Worm (Caenorhabditis elegans) whole organism, dauer: ENCODE data around the gene spt-5.

Experiments used
- unc-62 ChIP-seq: sonication (generic microtip); optimal IDR thresholded peaks from 2 replicates; lab custom pipeline; 2017; ENCODE audit warnings: missing biosample characterization, missing genetic modification reagents, missing genetic modification characterization

The spt-5 gene

DNA sequence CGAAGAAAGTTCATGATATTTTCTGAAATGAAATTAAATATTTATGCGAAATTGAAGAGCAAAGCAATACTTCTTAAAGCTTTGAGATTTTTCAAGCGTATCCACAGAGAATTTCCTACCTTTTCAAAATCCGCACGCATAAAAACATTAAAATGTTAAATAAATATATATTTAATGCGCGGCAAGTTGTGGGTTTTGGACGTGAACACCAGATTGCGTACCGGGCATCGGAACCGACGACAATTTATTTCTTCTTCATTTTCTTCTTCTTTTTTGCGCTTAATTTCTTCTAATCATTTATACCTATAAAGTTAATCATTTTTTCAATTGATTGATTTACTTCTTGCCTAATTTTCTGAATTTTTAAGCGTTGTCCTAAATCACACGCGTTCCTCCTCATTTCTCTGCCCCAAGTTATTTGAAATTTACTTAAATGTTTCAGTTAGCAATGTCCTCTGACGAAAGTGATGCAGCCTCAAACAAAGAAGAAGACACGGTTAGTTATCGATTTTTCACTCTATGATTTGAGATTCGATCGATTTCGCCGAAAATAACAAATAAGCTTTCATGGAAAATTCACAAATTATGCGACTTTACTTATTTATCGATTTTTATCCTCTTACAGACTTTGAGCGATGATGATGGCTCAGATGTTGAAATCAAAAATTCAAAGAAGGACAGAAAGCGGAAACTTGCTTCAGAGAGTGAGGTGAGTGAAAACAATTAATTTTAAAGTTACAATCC is at the start of gene spt-5, which contains the start of gene bre-5:
TSS of gene spt-5 (plus strand) at position 443 of the 744 bp plus-strand sequence.
TSS of gene bre-5 (minus strand) at position 167 of the 744 bp plus-strand sequence.
- no peak for TF ChIP-seq unc-62 (GFP tag; lab: Kevin White, UChicago)

DNA sequence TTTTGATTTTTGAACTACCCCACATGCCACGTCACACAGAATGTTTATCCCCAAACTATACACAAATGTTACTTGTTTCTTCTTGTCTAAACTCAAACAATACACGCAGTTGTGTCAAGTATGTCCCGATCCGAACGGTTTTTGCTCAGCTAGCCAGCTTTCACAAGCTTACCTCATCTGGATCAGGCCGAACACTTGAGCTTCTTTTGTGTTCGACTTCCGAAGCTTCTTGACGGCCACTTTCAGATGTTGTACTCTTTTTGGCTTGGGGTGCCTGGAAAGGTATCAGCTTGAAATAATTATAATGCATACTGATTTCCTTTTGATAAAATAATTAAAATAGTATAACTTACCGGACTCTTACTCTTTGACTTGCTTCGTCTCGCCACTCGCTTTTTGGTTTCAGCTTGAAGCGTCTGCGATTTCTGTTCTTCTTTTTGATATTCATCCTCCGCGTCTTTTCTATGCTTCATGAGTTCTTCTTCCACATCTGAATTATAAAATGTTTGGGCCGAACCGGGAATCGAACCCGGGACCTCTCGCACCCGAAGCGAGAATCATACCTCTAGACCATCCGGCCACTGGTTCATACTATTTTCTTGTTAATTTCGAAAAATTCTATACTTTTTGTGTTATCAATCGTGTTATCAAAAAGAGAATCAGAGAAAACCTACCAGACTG is 46.1 kb upstream of the spt-5 start:
- TF ChIP-seq unc-62 (GFP tag; lab: Kevin White, UChicago) = no peak

DNA sequence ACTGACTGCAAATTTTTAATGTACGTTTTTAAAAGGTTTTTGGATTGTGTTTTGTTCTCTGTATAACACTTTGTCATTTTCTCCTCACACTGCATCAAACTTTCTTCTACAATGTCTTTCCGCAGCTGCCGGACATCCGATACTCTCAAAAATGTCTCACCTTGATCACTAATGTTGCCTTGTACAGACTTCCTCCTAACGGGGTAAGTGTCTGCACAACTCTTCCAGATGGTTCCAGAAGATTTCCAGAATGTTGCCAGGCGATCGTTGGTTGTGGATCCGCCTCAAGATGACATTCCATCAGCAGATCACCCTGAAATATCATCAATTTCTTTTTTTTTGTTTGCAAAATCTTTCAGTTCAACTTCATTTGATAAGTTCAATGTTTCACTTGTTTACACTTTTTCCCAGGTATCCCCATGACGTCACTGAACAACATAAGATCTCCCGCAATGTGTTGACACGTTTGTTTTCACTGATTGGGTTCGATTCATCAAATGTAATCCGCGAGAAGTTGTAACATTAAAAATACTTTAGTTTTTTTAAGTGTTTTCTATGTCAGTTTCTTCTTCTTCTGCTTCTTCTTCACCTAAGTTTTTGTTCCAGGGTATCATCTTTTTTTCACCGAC is 42.1 kb upstream of the spt-5 start:
- TF ChIP-seq unc-62 (GFP tag; lab: Kevin White, UChicago) = no peak

DNA sequence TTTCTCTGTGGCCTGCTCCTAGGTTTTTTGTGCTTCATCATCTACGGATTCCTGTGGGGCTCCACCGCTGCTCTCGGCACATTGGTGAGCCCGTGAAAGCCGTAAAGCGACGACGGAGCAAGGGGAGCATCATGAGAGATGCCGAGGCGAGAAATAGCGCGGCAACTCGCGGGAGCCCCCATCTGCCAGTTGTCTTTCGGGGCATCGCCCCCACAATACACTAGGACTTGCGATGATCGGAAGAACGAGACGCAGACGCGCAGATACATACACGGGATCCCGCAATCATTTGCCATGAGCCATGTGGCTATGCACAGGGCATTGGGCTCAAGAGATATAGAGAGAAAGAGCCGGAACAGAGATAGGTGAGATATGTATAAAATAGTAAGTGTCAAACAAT is 40.9 kb upstream of the spt-5 start:
- TF ChIP-seq unc-62 (GFP tag; lab: Kevin White, UChicago) = no peak

DNA sequence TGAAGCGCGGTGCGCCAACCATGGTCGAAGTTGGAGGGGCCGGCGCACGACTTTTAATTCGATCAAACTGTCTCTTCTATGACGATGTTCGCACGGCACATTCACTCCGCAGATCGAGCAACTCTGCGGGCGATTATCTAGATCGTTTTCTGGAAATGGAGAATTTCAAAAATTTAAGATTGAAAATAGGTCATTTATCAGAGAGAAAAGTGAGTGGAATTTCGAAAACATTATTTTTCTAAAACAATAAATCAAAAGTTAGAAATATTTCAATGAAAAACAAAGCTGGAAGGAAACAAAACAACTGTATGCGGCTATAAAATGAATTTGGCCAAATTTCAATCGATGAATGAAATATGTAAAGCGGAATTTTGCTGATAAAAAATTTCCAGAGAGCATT is 40.4 kb upstream of the spt-5 start, which contains the start of the genes ZK617.26 and unc-22:
TSS of gene ZK617.26 (minus strand) at position 101 of the 400 bp plus-strand sequence.
TSS of gene unc-22 (minus strand) at position 149 of the 400 bp plus-strand sequence.
- no peak for TF ChIP-seq unc-62 (GFP tag; lab: Kevin White, UChicago)

DNA sequence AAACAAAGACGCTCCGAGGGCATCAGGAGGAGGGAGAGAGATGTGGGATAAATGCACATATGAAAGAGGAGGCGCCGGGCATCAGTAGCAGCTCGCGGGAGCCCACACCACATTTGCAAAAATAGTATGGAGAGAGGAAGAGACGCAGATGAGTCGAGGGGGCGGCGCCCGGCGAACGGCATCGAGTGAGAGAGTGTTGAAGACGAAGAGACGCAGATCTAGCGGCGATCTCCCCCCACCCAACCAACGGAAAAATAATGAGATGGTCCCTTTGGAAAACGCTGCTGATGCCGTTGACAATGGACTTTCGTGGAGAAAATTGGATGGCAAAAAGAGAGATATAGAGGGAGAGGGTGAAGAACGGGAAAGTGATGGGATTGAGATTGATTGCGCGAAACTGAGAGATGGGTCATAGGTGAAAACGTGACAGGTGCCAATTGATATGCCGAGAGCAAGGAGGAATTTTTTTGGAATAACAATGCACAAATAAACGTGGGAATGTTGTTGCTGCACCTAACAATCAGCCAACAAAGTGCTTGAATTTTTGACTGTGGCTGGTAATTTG is 38.8 kb upstream of the spt-5 start:
- TF ChIP-seq unc-62 (GFP tag; lab: Kevin White, UChicago) = no peak

DNA sequence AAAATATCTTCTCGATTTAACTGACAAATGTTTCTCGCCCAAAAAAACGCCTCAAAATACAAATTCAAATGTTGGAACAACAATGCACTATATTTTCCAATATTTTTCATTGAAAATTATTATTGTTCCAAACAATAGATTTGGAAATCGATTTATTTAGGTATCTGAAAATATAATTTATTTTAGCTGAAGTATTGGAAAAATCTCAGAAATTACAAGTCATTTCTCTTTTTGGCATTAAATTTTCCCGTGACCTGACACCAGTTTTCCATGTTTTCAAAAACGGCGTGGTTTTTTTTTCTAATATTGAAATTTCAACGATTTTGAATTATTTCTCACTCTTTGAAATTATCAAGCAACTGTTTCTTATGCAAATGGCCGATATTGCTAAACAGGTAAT is 38.2 kb upstream of the spt-5 start, which contains the start of gene spe-17:
TSS of gene spe-17 (plus strand) at position 301 of the 400 bp plus-strand sequence.
- no peak for TF ChIP-seq unc-62 (GFP tag; lab: Kevin White, UChicago)

DNA sequence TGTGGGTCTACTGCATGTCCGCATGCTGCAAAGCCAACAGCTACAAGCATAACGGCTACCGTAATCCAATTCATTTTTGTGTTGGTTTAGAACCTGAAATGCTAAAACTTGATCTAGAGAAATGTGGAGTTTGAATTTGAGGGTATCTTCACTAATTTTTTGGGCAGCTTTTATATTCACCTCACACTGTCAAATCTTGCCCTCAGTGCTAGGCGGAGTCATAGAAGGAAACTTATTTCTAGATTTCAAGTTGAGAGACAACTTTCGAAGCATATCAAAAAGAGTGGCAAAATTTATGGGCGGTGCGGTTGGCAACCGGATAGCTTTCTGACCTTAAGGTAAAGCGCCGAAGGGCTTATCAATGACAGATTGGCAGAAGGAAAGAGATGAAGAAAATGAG is 35.7 kb upstream of the spt-5 start, which contains the start of gene lips-6:
TSS of gene lips-6 (minus strand) at position 101 of the 400 bp plus-strand sequence.
- no peak for TF ChIP-seq unc-62 (GFP tag; lab: Kevin White, UChicago)

DNA sequence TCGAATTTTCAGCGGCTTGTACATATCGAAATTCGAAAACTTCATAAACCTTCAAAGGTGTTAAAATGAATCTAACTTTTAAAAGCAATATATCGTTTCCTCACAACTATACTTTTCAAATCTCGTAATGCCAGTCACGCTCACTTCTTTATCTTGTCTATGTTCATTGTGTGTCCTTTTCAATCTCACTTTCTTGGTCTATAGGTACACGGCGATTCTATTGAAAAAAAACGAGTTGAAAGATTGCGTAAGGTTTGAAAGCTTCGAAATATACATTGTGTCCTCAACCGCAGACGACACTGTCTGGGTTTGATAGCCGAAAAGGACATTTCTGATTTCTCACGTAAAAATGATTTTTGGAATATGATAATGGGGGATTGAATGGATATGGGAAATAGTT is 32.4 kb upstream of the spt-5 start:
- no peak for TF ChIP-seq unc-62 (GFP tag; lab: Kevin White, UChicago)

DNA sequence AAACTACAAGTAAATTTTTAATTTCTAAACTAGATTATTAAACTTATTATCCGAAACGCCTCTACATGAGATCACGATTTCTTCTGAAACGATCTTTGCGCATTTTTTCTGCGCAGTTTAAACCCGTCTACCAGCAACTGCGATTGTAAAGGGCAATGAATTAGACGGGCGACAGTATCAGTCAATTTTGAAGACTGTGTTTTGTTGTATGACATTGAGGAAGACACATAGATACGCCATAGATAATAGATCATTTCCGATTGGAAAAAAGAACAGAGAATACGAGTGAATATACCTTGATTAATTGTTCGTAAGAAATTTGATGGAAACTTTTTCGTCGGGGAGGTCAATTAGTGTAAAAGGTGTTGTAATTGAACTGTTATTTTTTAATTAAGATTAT is 29.9 kb upstream of the spt-5 start:
- TF ChIP-seq unc-62 (GFP tag; lab: Kevin White, UChicago) = no peak

DNA sequence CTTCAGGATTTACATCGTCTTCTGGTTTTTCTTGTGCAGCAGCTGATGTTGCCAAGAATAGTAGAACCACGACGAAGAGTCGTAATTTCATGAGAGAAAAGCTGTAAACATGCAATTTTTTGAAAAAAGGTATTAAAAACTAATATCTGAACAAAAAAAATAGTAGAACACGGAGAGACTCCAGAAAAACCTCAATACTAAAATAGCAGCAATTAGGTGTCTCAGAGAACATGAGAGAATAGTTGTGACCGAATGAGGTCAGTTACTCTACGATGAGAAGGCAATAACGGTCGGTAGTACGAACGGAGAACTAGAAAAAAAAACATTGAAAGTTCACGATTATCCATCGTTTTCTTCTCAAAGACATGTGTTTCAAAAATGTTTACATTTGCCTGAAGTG is 22.2 kb upstream of the spt-5 start, which contains the start of gene tgn-38:
TSS of gene tgn-38 (minus strand) at position 101 of the 400 bp plus-strand sequence.
- TF ChIP-seq unc-62 (GFP tag; lab: Kevin White, UChicago) = no peak

DNA sequence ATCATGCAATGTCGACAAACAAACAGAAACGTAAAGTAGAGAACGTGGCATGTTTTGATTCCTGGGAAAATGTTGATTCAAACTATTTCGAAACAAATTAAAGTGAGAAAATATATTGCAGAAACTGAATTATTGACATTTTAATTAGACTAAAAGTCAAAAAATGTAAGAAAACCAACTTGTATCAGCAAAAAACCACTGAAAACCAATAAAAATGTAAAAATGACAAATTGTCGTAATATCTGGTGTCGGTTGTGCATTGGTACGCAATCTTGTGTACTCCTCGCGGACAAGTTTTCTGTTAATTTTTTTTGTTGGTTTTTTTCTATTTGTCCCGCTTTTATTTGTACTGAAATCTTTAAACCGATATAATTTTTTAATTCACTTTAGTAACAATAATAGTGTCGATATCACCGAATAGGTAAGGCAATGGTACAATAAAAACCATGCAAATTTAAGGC is 21.5 kb upstream of the spt-5 start, which contains the start of gene T12G3.11:
TSS of gene T12G3.11 (minus strand) at position 51 of the 461 bp plus-strand sequence.
- no peak for TF ChIP-seq unc-62 (GFP tag; lab: Kevin White, UChicago)

DNA sequence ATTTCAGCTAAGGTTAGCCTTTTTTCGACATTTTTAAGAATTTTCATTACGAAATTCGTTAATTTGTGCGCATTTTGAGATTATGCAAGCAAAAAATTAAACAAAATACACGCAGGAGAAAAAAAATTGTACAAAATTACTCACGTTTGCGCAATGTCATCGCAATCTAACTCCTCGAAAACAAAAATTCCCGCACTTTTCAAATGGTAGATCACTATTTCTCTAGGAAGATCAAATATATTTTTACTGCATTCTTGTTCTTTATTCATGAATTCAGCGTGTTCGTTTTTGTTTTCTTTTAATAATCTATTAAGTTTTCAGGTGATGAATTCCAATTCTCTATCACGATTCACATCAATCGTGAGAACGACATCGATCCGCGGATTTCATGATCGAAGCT is 20.3 kb upstream of the spt-5 start, which contains the start of the genes T12G3.6 and mrpl-51:
TSS of gene T12G3.6 (minus strand) at position 269 of the 400 bp plus-strand sequence.
TSS of gene mrpl-51 (plus strand) at position 322 of the 400 bp plus-strand sequence.
- no peak for TF ChIP-seq unc-62 (GFP tag; lab: Kevin White, UChicago)

DNA sequence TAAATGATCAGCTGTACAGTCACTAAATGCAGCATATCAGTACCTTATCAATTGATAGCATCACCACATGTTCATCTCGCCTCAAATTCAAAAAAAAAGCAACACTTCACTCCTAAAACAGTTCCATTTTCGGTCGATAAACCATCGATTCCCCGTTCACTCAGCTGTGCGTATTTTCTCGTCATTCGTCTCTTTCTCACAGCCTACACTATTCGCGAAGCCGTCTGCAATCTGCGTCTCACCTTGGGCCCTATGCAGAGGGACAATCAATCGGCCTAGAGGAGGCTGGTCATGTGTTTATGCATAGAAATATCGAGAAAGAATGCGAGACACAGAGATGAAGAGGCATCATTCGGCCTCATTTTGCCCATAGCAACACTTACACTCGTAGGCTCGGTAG is 18.9 kb upstream of the spt-5 start:
- TF ChIP-seq unc-62 (GFP tag; lab: Kevin White, UChicago) = no peak

DNA sequence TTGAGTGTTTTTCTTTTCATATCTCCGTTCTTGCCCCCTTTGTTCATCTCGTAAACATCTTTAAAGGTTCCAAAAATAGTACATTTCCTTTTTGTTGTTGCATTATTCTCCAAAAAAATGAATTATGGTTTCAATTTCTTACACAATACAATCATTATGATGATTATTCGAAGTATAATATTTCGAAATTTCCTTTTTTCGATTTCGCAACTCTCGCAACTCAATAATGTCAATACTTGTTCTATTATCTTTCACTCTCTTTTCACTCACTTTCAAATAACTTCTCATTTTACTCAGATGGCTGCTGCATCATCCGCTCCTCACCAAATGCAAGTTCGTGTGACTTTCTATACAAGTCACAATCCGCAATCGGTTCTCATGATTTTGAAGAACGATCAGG is 17.3 kb upstream of the spt-5 start, which contains the start of gene sqst-1:
TSS of gene sqst-1 (plus strand) at position 298 of the 400 bp plus-strand sequence.
- no peak for TF ChIP-seq unc-62 (GFP tag; lab: Kevin White, UChicago)
